Worm (Caenorhabditis elegans): ENCODE measurements around the gene ced-4.
A peak's percentile ranks its signal among the peaks of the same experiment; 100 is the strongest.

ced-4 gene

DNA sequence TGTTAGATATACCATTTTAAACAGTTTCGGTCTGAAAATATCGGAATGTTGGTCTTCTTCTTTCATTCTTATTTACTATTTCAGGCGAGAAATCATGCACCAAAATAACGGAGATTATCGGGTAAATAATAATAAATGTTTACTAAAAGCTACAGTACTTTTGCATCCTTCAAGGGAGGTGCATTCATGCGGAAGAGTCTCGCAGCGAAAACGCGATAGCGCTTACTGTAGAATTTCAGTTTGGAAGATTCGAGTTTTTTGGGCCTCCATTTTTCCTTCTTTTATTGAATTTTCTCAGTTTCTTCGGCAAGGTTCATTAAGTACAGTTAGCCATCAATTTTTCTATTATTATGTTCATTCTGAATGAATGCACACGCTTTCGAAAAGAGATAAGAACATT is 4.0 kb downstream of the ced-4 start, which contains the start of gene C35D10.7:
C35D10.7 (plus strand) TSS at position 85 of the 400 bp plus-strand sequence.
- TF ChIP-seq mec-3 (tag; optimal IDR thresholded peaks at IDR 0.05; ENCODE audit: borderline replicate concordance), result no peak
- no peak for TF ChIP-seq odd-2 (tag; optimal IDR thresholded peaks at IDR 0.05)

- TF ChIP-seq pax-1 (tag; optimal IDR thresholded peaks at IDR 0.05) (no peak), ahr-1 (tag; optimal IDR thresholded peaks at IDR 0.05) (no peak)
Observed at ce11 chrIII:4856992-4857391, 4.9 kb downstream of the ced-4 start.

ce11 chrIII:4859039-4859438 is 6.9 kb downstream of the ced-4 start, which contains the start of gene C35D10.6:
TSS of gene C35D10.6 (plus strand) at chrIII:4859339.
- TF ChIP-seq npax-4 (tag; optimal IDR thresholded peaks at IDR 0.05), result no peak

ce11 chrIII:4861744-4862401 is 9.7 kb downstream of the ced-4 start, which contains the start of the genes C35D10.10 and C35D10.5:
TSS of gene C35D10.10 (minus strand) at chrIII:4861794.
TSS of gene C35D10.5 (plus strand) at chrIII:4862351.
- TF ChIP-seq pax-1 (tag; optimal IDR thresholded peaks at IDR 0.05) (no peak), ceh-18 (tag; optimal IDR thresholded peaks at IDR 0.05) (no peak), pha-4 (tag; optimal IDR thresholded peaks at IDR 0.05) (no peak), ahr-1 (tag; optimal IDR thresholded peaks at IDR 0.05) (no peak), syd-9 (tag; optimal IDR thresholded peaks at IDR 0.05) (no peak), K09A11.1 (tag; optimal IDR thresholded peaks at IDR 0.05; ENCODE audit: insufficient read depth) (no peak), madf-2 (tag; optimal IDR thresholded peaks at IDR 0.05) (no peak), ama-1 (optimal IDR thresholded peaks at IDR 0.05) (no peak), ceh-31 (tag; optimal IDR thresholded peaks at IDR 0.05) (peak; percentile 37), zip-5 (tag; optimal IDR thresholded peaks at IDR 0.05) (peak; percentile 31), elt-2 (tag; optimal IDR thresholded peaks at IDR 0.05) (peak; percentile 13), ceh-2 (tag; optimal IDR thresholded peaks at IDR 0.05) (peak; percentile 66), C38D4.7 (GFP tag; optimal IDR thresholded peaks at IDR 0.05) (no peak), ets-4 (tag; optimal IDR thresholded peaks at IDR 0.05) (peak; percentile 83), ttx-3 (tag; optimal IDR thresholded peaks at IDR 0.05) (no peak), sox-4 (tag; optimal IDR thresholded peaks at IDR 0.05) (no peak), tbx-7 (tag; optimal IDR thresholded peaks at IDR 0.05) (peak; percentile 28)

DNA sequence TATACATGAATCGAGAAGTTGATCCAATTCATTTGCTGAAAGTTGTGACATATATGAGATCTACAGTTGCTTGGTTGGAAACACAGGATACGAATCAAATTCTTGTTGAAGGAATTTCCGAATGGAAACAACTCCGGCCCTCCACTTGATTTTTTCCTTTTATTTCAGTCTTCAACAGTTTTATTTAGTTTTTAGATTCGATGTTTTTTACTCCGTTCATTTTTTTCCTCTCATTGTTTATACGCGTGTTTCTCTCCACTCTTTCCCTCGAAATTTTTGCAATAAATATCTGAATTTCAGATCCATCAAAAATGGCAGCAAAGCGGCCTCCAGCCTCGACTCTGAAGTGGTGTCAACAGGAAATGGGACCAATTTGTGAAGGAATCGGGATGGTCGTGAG is 11.0 kb downstream of the ced-4 start, which contains the start of gene coq-8:
coq-8 (plus strand) TSS at position 301 of the 400 bp plus-strand sequence.
- TF ChIP-seq ztf-16 (tag; optimal IDR thresholded peaks at IDR 0.05) (no peak), lim-6 (tag; optimal IDR thresholded peaks at IDR 0.05) (no peak), ceh-22 (tag; optimal IDR thresholded peaks at IDR 0.05) (no peak), mec-3 (tag; optimal IDR thresholded peaks at IDR 0.05; ENCODE audit: borderline replicate concordance) (no peak), ceh-24 (tag; optimal IDR thresholded peaks at IDR 0.05) (no peak), lin-11 (tag; optimal IDR thresholded peaks at IDR 0.05) (no peak), K09A11.1 (tag; optimal IDR thresholded peaks at IDR 0.05; ENCODE audit: insufficient read depth) (no peak), elt-4 (tag; optimal IDR thresholded peaks at IDR 0.05) (no peak), pha-4 (tag; optimal IDR thresholded peaks at IDR 0.05) (no peak), ahr-1 (tag; optimal IDR thresholded peaks at IDR 0.05) (no peak), npax-4 (tag; optimal IDR thresholded peaks at IDR 0.05) (no peak), ttx-3 (tag; optimal IDR thresholded peaks at IDR 0.05) (no peak), hlh-13 (GFP tag; optimal IDR thresholded peaks at IDR 0.05) (no peak), unc-42 (tag; optimal IDR thresholded peaks at IDR 0.05) (no peak), tbx-2 (tag; optimal IDR thresholded peaks at IDR 0.05) (no peak), sox-2 (GFP tag; IDR thresholded peaks at IDR 0.05) (no peak), pqm-1 (tag; optimal IDR thresholded peaks at IDR 0.05) (no peak), Y22D7AL.16 (tag; optimal IDR thresholded peaks at IDR 0.05) (no peak), ceh-30 (tag; optimal IDR thresholded peaks at IDR 0.05) (no peak), hlh-15 (tag; optimal IDR thresholded peaks at IDR 0.05) (no peak)

All from whole organism, late embryonic.